Fruit fly (Drosophila melanogaster): Measurements from ENCODE around the gene aus.
A peak's percentile ranks its signal among the peaks of the same experiment; 100 is the strongest.

The aus gene

DNA sequence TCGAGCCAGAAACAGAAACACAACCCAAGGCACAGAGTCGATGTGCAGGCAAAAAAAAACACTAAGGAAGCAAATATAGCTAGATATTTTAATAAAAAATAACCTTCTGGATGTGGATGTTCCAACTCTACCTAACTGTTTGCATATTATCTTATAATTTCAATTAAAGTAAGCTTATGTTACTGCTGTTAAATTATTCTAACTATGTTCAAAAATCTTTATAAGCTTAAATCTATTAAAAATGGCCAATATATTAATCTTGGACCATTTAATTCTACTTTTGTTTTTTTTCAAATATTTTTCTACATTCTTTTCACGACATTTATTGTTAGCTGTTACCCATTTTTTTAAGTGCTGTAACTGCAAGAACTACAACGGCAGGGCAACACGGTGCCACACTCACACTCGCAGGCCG, 10.4 kb downstream of the aus start (continued):
- TF ChIP-seq tap (tag; optimal IDR thresholded peaks at IDR 0.05) = no peak
- TF ChIP-seq Stat92E (GFP tag; optimal IDR thresholded peaks at IDR 0.05) = no peak
- peak; percentile 53 for TF ChIP-seq org-1 (GFP tag; optimal IDR thresholded peaks at IDR 0.05)
- no peak for TF ChIP-seq CG4360 (GFP tag; IDR thresholded peaks at IDR 0.05)
- no peak for TF ChIP-seq crp (GFP tag; optimal IDR thresholded peaks at IDR 0.05)
- no peak for TF ChIP-seq CG10959 (GFP tag; IDR thresholded peaks at IDR 0.05)
- peak; percentile 67 for TF ChIP-seq Xbp1 (GFP tag; optimal IDR thresholded peaks at IDR 0.05)
- TF ChIP-seq CG4707 (GFP tag; optimal IDR thresholded peaks at IDR 0.05) = no peak
- peak; percentile 10 for TF ChIP-seq CG6765 (GFP tag; optimal IDR thresholded peaks at IDR 0.05)
- peak; percentile 68 for TF ChIP-seq CG8388 (GFP tag; optimal IDR thresholded peaks at IDR 0.05)
- TF ChIP-seq Med (GFP tag) = no peak
- no peak for TF ChIP-seq D19A (tag; optimal IDR thresholded peaks at IDR 0.05)
- no peak for TF ChIP-seq Hr39 (optimal IDR thresholded peaks at IDR 0.05)
- TF ChIP-seq kah (GFP tag; optimal IDR thresholded peaks at IDR 0.05) = no peak
- peak; percentile 14; the same call in 1 of the 2 replicates for TF ChIP-seq ap (GFP tag; IDR thresholded peaks at IDR 0.05)
- peak; percentile 37 for TF ChIP-seq ATbp (GFP tag; optimal IDR thresholded peaks at IDR 0.05)
- no peak for TF ChIP-seq Poxn (GFP tag; IDR thresholded peaks at IDR 0.05)
- no peak for TF ChIP-seq gsb (GFP tag; IDR thresholded peaks at IDR 0.05)
- TF ChIP-seq E2f2 (GFP tag; IDR thresholded peaks at IDR 0.05) = peak; percentile 12; the same call in 1 of the 2 replicates
- TF ChIP-seq Dek (tag; optimal IDR thresholded peaks at IDR 0.05) = peak; percentile 20
- TF ChIP-seq pan (optimal IDR thresholded peaks at IDR 0.05) = no peak
- peak in 1 of 2 experiments; percentile 61 for TF ChIP-seq pan (GFP tag; optimal IDR thresholded peaks at IDR 0.05 in 1 of 2, IDR thresholded peaks at IDR 0.05 in 1 of 2)
- peak; percentile 82 for TF ChIP-seq dmrt99B (tag; optimal IDR thresholded peaks at IDR 0.05)
- TF ChIP-seq Usf (GFP tag; optimal IDR thresholded peaks at IDR 0.05) = no peak
- TF ChIP-seq trh (GFP tag; optimal IDR thresholded peaks at IDR 0.05) = no peak
- TF ChIP-seq CG7556 (GFP tag; optimal IDR thresholded peaks at IDR 0.05) = peak; percentile 88
- no peak for TF ChIP-seq CG8290 (GFP tag; optimal IDR thresholded peaks at IDR 0.05)
- TF ChIP-seq CG8290 (tag; optimal IDR thresholded peaks at IDR 0.05) = no peak
- no peak for TF ChIP-seq dimm (GFP tag; IDR thresholded peaks at IDR 0.05)
- peak; percentile 60 for TF ChIP-seq CG10209 (GFP tag; optimal IDR thresholded peaks at IDR 0.05)
- TF ChIP-seq Lpt (GFP tag; optimal IDR thresholded peaks at IDR 0.05) = no peak
- TF ChIP-seq CG34376 (GFP tag; optimal IDR thresholded peaks at IDR 0.05) = no peak
- TF ChIP-seq Hmr (GFP tag; optimal IDR thresholded peaks at IDR 0.05) = peak; percentile 68
- no peak for TF ChIP-seq ac (GFP tag; optimal IDR thresholded peaks at IDR 0.05)
- no peak for TF ChIP-seq lbe (GFP tag; optimal IDR thresholded peaks at IDR 0.05)
- TF ChIP-seq CG4404 (GFP tag; IDR thresholded peaks at IDR 0.05) = no peak
- TF ChIP-seq sd (tag; optimal IDR thresholded peaks at IDR 0.05) = no peak
- no peak for TF ChIP-seq CG30431 (GFP tag; optimal IDR thresholded peaks at IDR 0.05)
- no peak for TF ChIP-seq yki (optimal IDR thresholded peaks at IDR 0.05)
- no peak for TF ChIP-seq p53 (GFP tag; optimal IDR thresholded peaks at IDR 0.05)
- TF ChIP-seq Hand (GFP tag; optimal IDR thresholded peaks at IDR 0.05) = peak; percentile 57
- TF ChIP-seq slbo (GFP tag; IDR thresholded peaks at IDR 0.05) = peak; percentile 50
- no peak; the same call in 1 of the 2 replicates for TF ChIP-seq CG11085 (GFP tag; IDR thresholded peaks at IDR 0.05)
- no peak for TF ChIP-seq CG16813 (GFP tag; IDR thresholded peaks at IDR 0.05; ENCODE audit: partially characterized antibody)
- no peak for TF ChIP-seq slou (GFP tag; optimal IDR thresholded peaks at IDR 0.05)
- no peak for TF ChIP-seq cg (GFP tag; optimal IDR thresholded peaks at IDR 0.05)
- peak; percentile 4 for TF ChIP-seq sug (tag; optimal IDR thresholded peaks at IDR 0.05)
- TF ChIP-seq ken (GFP tag; IDR thresholded peaks at IDR 0.05) = no peak
- TF ChIP-seq CG10654 (GFP tag; optimal IDR thresholded peaks at IDR 0.05) = peak; percentile 27
- peak in 1 of 3 experiments; percentile 67 for TF ChIP-seq lola (GFP tag; optimal IDR thresholded peaks at IDR 0.05)
- peak; percentile 72 for TF ChIP-seq CG3281 (GFP tag; optimal IDR thresholded peaks at IDR 0.05)
- no peak for TF ChIP-seq CG10431 (GFP tag; optimal IDR thresholded peaks at IDR 0.05)

All from whole organism, embryonic.